Worm (Caenorhabditis elegans) whole organism, L4 larva: ENCODE results near the gene F47D12.9.

Experiments
- aha-1 ChIP-seq: fragments of 150-350 bp; peaks from one replicate; lab custom pipeline; 2014; ENCODE audit warnings: missing biosample characterization, missing genetic modification characterization
- ceh-28 ChIP-seq: fragments of 150-350 bp; optimal IDR thresholded peaks from 2 replicates; lab custom pipeline; 2014; ENCODE audit warnings: missing biosample characterization, missing genetic modification reagents, missing genetic modification characterization
- dmd-9 ChIP-seq: fragments of 200-800 bp; sonication (Bioruptor generic); IDR thresholded peaks from 2 replicates; pipeline ENCODE4 v1.3.6; 2022; ENCODE audit warnings: missing genetic modification reagents, missing genetic modification characterization, missing compliant biosample characterization
- hlh-30 ChIP-seq: sonication (generic microtip); optimal IDR thresholded peaks from 2 replicates; lab custom pipeline; 2017; ENCODE audit warnings: antibody characterized with exemption, mild to moderate bottlenecking, missing genetic modification characterization, missing compliant biosample characterization; ENCODE audit not compliant: insufficient read depth
- lim-7 ChIP-seq: fragments of 200-800 bp; sonication (Bioruptor generic); IDR thresholded peaks from 2 replicates; pipeline ENCODE4 v1.3.6; 2022; ENCODE audit warnings: missing genetic modification characterization, missing compliant biosample characterization
- nhr-28 ChIP-seq: fragments of 150-350 bp; optimal IDR thresholded peaks from 2 replicates; lab custom pipeline; 2014; ENCODE audit warnings: missing biosample characterization, missing genetic modification characterization
- nhr-76 ChIP-seq: fragments of 150-350 bp; optimal IDR thresholded peaks from 2 replicates; lab custom pipeline; 2014; ENCODE audit warnings: missing biosample characterization, missing genetic modification characterization
- pha-4 ChIP-seq, 2 experiments: fragments of 150-350 bp in 1 of 2; fragments of 200-800 bp in 1 of 2; sonication (Bioruptor generic) in 1 of 2; IDR thresholded peaks in 1 of 2; optimal IDR thresholded peaks in 1 of 2; 2 replicates each; pipeline versions ENCODE4 v1.3.6 to Lab custom; 2014 to 2022; ENCODE audit warnings: missing genetic modification characterization in 2 of 2, missing genetic modification reagents in 2 of 2, missing biosample characterization in 1 of 2, missing compliant biosample characterization in 1 of 2
- pqm-1 ChIP-seq: sonication (generic microtip); optimal IDR thresholded peaks from 2 replicates; lab custom pipeline; 2017; ENCODE audit warnings: missing biosample characterization, missing genetic modification characterization
- ztf-11 ChIP-seq: fragments of 150-350 bp; optimal IDR thresholded peaks from 2 replicates; lab custom pipeline; 2014; ENCODE audit warnings: missing biosample characterization, missing genetic modification characterization

- TF ChIP-seq pha-4 (GFP tag; IDR thresholded peaks at IDR 0.05; lab: Robert Waterston, UW), result no peak
- TF ChIP-seq pha-4 (tag; optimal IDR thresholded peaks at IDR 0.05; lab: Kevin White, UChicago), result peak; percentile 76
- TF ChIP-seq lim-7 (GFP tag; lab: Robert Waterston, UW), result no peak
- TF ChIP-seq ztf-11, result no peak
- TF ChIP-seq aha-1 (tag; lab: Kevin White, UChicago), result no peak
- no peak for TF ChIP-seq nhr-76 (tag; lab: Kevin White, UChicago)
- TF ChIP-seq nhr-28, result peak; percentile 84
- peak; percentile 98 for TF ChIP-seq hlh-30
- TF ChIP-seq ceh-28 (tag; lab: Kevin White, UChicago), result no peak
- TF ChIP-seq pqm-1 (tag; lab: Kevin White, UChicago), result peak; percentile 45
- 0 out of 2 replicates have a peak, but pooled peaks have one; percentile 19 for TF ChIP-seq dmd-9
Observed at ce11 chrIII:6303114-6303647, at the start of gene F47D12.9.
